Worm (Caenorhabditis elegans): ENCODE results near the gene nspg-4.

DNA sequence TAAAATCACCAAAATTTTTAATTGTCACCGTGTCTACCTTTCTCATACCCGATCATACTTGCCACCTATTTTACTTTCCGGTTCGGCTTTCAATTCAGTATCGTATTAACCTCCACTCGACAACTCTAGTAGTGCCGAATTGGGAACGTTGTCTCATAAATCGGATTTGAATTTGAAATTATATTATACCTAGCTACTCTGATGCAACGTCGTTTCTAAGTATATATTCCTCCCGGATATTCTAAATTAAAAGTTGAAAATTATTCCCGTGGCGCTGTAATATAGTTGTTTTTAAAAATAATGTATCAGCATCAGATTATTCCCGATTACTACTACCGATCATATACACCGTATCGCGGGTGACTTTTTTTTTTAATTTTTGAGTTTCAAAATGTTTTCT is 18.5 kb upstream of the nspg-4 start, which contains the start of gene ZK563.2:
- no peak for TF ChIP-seq nhr-11 (tag; optimal IDR thresholded peaks at IDR 0.05)
- no peak for TF ChIP-seq ama-1 (optimal IDR thresholded peaks at IDR 0.05)
- no peak for TF ChIP-seq aly-2 (tag; optimal IDR thresholded peaks at IDR 0.05)
- TF ChIP-seq R02D3.7 (tag; optimal IDR thresholded peaks at IDR 0.05) = no peak
- TF ChIP-seq lin-13 (GFP tag; optimal IDR thresholded peaks at IDR 0.05) = no peak
- TF ChIP-seq lin-39 (tag; optimal IDR thresholded peaks at IDR 0.05) = no peak

All from whole organism, L2 larva.